Worm (Caenorhabditis elegans): Measurements from ENCODE around the gene F20A1.4.

DNA sequence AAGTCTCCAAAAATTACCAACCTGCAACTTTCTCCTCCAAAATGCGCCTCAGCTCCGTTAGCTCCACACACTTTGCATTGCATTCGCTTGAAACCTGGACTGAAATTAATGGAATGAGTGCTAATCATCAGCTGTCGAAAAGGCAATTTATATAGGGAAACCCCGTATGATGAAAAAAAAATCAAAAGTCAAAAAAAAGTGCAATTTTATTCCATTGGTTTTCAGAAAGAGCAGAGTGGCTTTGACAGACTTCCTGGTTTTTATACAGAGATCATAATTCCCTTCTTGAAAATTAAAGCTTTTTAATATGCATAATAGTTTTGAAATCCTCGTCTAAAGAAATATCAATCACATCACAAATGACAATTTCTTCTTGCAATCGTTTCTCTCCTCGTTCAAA, 34.0 kb downstream of the F20A1.4 start, which contains the start of gene nhr-139:
- no peak for TF ChIP-seq aly-2 (tag; optimal IDR thresholded peaks at IDR 0.05)
- TF ChIP-seq elt-2 (tag; optimal IDR thresholded peaks at IDR 0.05): no peak
- TF ChIP-seq nhr-77 (tag; optimal IDR thresholded peaks at IDR 0.05): no peak
- no peak for TF ChIP-seq ZK546.5 (tag; optimal IDR thresholded peaks at IDR 0.05)
- TF ChIP-seq fos-1 (tag; optimal IDR thresholded peaks at IDR 0.05): no peak
- no peak for TF ChIP-seq ztf-11 (tag; optimal IDR thresholded peaks at IDR 0.05)
- no peak for TF ChIP-seq ztf-4 (tag; optimal IDR thresholded peaks at IDR 0.05)
- TF ChIP-seq tbx-2 (tag; optimal IDR thresholded peaks at IDR 0.05): no peak
- TF ChIP-seq elt-1 (tag; optimal IDR thresholded peaks at IDR 0.05): no peak

Data from whole organism, L3 larva.